Worm (Caenorhabditis elegans) whole organism, L1 larva: ENCODE data around the gene C05B5.4.
A peak's percentile ranks its signal among the peaks of the same experiment; 100 is the strongest.

ENCODE experiments used
- C34B4.2 ChIP-seq: sonication (generic microtip); optimal IDR thresholded peaks from 2 replicates; lab custom pipeline; 2017; ENCODE audit warnings: mild to moderate bottlenecking, missing genetic modification characterization, missing compliant biosample characterization
- aha-1 ChIP-seq: fragments of 150-350 bp; optimal IDR thresholded peaks from 2 replicates; lab custom pipeline; 2014; ENCODE audit warnings: missing biosample characterization, missing genetic modification characterization
- ceh-8 ChIP-seq: fragments of 200-800 bp; sonication (Bioruptor generic); optimal IDR thresholded peaks from 2 replicates; lab custom pipeline; 2018; ENCODE audit warnings: mild to moderate bottlenecking, missing genetic modification characterization, moderate library complexity, missing compliant biosample characterization
- ceh-88 ChIP-seq: fragments of 200-800 bp; sonication (Bioruptor generic); IDR thresholded peaks from 2 replicates; pipeline ENCODE4 v1.3.6; 2022; ENCODE audit warnings: missing genetic modification characterization, missing compliant biosample characterization
- ces-1 ChIP-seq: fragments of 150-350 bp; optimal IDR thresholded peaks from 2 replicates; lab custom pipeline; 2014; ENCODE audit warnings: missing biosample characterization, missing genetic modification reagents, missing genetic modification characterization
- dpl-1 ChIP-seq, 3 experiments: fragments of 150-350 bp in 2 of 3; sonication (generic microtip) in 1 of 3; optimal IDR thresholded peaks; 2 replicates each; lab custom pipeline; 2014 to 2017; ENCODE audit warnings: missing biosample characterization in 3 of 3, missing genetic modification characterization in 3 of 3, missing genetic modification reagents in 3 of 3
- efl-1 ChIP-seq, 4 experiments: fragments of 150-350 bp; optimal IDR thresholded peaks in 3 of 4; peaks in 1 of 4; 1 replicate in 1 of 4; 2 replicates in 3 of 4; lab custom pipeline; 2014; ENCODE audit warnings: missing biosample characterization in 2 of 4, missing genetic modification characterization in 2 of 4, missing genetic modification reagents in 2 of 4
- elt-2 ChIP-seq: sonication (generic microtip); optimal IDR thresholded peaks from 2 replicates; lab custom pipeline; 2016; ENCODE audit warnings: missing genetic modification characterization, mild to moderate bottlenecking, inconsistent platforms, missing compliant biosample characterization, missing genetic modification reagents
- elt-3 ChIP-seq, 6 experiments: fragments of 150-350 bp in 1 of 6; sonication (generic microtip); optimal IDR thresholded peaks; 2 replicates each; lab custom pipeline; 2017 to 2018; ENCODE audit warnings: missing biosample characterization in 6 of 6, missing genetic modification characterization in 6 of 6, inconsistent platforms in 1 of 6
- fkh-10 ChIP-seq: sonication (generic microtip); optimal IDR thresholded peaks from 2 replicates; lab custom pipeline; 2017; ENCODE audit warnings: missing biosample characterization, missing genetic modification reagents, missing genetic modification characterization
- fkh-4 ChIP-seq: sonication (generic microtip); optimal IDR thresholded peaks from 2 replicates; lab custom pipeline; 2016; ENCODE audit warnings: missing compliant biosample characterization, missing genetic modification characterization, borderline replicate concordance
- fkh-8 ChIP-seq: sonication (generic microtip); optimal IDR thresholded peaks from 2 replicates; lab custom pipeline; 2016; ENCODE audit warnings: mild to moderate bottlenecking, missing genetic modification characterization, missing compliant biosample characterization
- hlh-17 ChIP-seq: fragments of 200-800 bp; sonication (Bioruptor generic); optimal IDR thresholded peaks from 2 replicates; lab custom pipeline; 2018; ENCODE audit warnings: missing genetic modification characterization, mild to moderate bottlenecking, missing compliant biosample characterization, moderate library complexity, borderline replicate concordance
- jun-1 ChIP-seq: fragments of 150-350 bp; optimal IDR thresholded peaks from 2 replicates; lab custom pipeline; 2014; ENCODE audit warnings: missing biosample characterization, missing genetic modification reagents, missing genetic modification characterization
- lin-14 ChIP-seq: fragments of 200-800 bp; sonication (Bioruptor generic); optimal IDR thresholded peaks from 2 replicates; lab custom pipeline; 2018; ENCODE audit warnings: mild to moderate bottlenecking, missing genetic modification characterization, moderate library complexity, missing compliant biosample characterization
- lin-39 ChIP-seq: fragments of 150-350 bp; optimal IDR thresholded peaks from 2 replicates; lab custom pipeline; 2014; ENCODE audit warnings: missing biosample characterization, missing genetic modification reagents, missing genetic modification characterization
- lir-3 ChIP-seq: sonication (generic microtip); optimal IDR thresholded peaks from 2 replicates; lab custom pipeline; 2016; ENCODE audit warnings: mild to moderate bottlenecking, missing genetic modification characterization, moderate library complexity, missing compliant biosample characterization; ENCODE audit not compliant: poor library complexity
- mdl-1 ChIP-seq, 2 experiments: fragments of 150-350 bp; optimal IDR thresholded peaks; 2 replicates each; lab custom pipeline; 2014 to 2017; ENCODE audit warnings: missing biosample characterization in 2 of 2, missing genetic modification characterization in 2 of 2, inconsistent platforms in 1 of 2
- nhr-11 ChIP-seq: fragments of 150-350 bp; optimal IDR thresholded peaks from 2 replicates; lab custom pipeline; 2014; ENCODE audit warnings: missing biosample characterization, missing genetic modification characterization
- nhr-19 ChIP-seq: fragments of 200-800 bp; sonication (Bioruptor generic); conservative IDR thresholded peaks from 2 replicates; pipeline ENCODE4 v1.3.6; 2022; ENCODE audit warnings: missing genetic modification characterization, missing compliant biosample characterization
- nhr-20 ChIP-seq: sonication (generic microtip); optimal IDR thresholded peaks from 2 replicates; lab custom pipeline; 2016; ENCODE audit warnings: mild to moderate bottlenecking, missing genetic modification characterization, missing compliant biosample characterization
- nhr-47 ChIP-seq: sonication (generic microtip); optimal IDR thresholded peaks from 2 replicates; lab custom pipeline; 2016; ENCODE audit warnings: mild to moderate bottlenecking, missing genetic modification characterization, moderate library complexity, missing compliant biosample characterization
- nhr-84 ChIP-seq: sonication (generic microtip); optimal IDR thresholded peaks from 2 replicates; lab custom pipeline; 2017; ENCODE audit warnings: missing biosample characterization, missing genetic modification characterization
- nhr-85 ChIP-seq: sonication (generic microtip); peaks from one replicate; lab custom pipeline; 2016; ENCODE audit warnings: missing genetic modification characterization, inconsistent platforms, missing compliant biosample characterization
- rnt-1 ChIP-seq: sonication (generic microtip); optimal IDR thresholded peaks from 2 replicates; lab custom pipeline; 2016; ENCODE audit warnings: mild to moderate bottlenecking, missing genetic modification characterization, moderate library complexity, missing compliant biosample characterization
- skn-1 ChIP-seq: fragments of 150-350 bp; optimal IDR thresholded peaks from 2 replicates; lab custom pipeline; 2014; ENCODE audit warnings: missing biosample characterization, missing genetic modification characterization
- snu-23 ChIP-seq: sonication (generic microtip); optimal IDR thresholded peaks from 2 replicates; lab custom pipeline; 2016; ENCODE audit warnings: missing genetic modification characterization, missing compliant biosample characterization
- sox-4 ChIP-seq: sonication (generic microtip); optimal IDR thresholded peaks from 2 replicates; lab custom pipeline; 2016; ENCODE audit warnings: missing genetic modification characterization, missing compliant biosample characterization
- swsn-7 ChIP-seq: sonication (generic microtip); optimal IDR thresholded peaks from 2 replicates; lab custom pipeline; 2016; ENCODE audit warnings: missing genetic modification characterization, missing compliant biosample characterization
- unc-30 ChIP-seq: sonication (generic microtip); optimal IDR thresholded peaks from 2 replicates; lab custom pipeline; 2017; ENCODE audit warnings: missing biosample characterization, missing genetic modification characterization
- zag-1 ChIP-seq: fragments of 150-350 bp; optimal IDR thresholded peaks from 2 replicates; lab custom pipeline; 2014; ENCODE audit warnings: missing biosample characterization, missing genetic modification characterization
- zip-4 ChIP-seq: fragments of 200-800 bp; sonication (Bioruptor generic); optimal IDR thresholded peaks from 2 replicates; lab custom pipeline; 2018; ENCODE audit warnings: mild to moderate bottlenecking, missing genetic modification characterization, moderate library complexity, missing compliant biosample characterization
- ztf-4 ChIP-seq: fragments of 150-350 bp; optimal IDR thresholded peaks from 2 replicates; lab custom pipeline; 2014; ENCODE audit warnings: missing biosample characterization, missing genetic modification characterization

C05B5.4 gene

DNA sequence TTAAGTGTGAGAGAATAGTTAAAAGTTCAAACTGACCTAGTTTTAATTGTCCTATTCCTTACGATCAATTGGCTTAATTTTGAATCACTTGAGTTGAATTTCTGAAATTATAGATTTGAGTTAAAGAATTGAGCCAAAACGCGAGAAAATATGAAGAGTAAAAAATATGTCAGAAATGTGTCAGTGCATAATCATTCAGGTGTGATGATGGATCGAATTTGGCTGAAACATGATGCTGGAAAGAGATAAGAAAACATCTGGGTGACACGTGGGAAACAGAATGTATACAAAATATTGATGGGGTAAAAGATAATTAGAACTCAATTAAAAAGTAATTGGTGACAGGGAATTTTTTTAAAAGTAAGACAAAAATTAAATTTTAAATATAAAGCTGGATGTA, 19.9 kb upstream of the C05B5.4 start, which contains the start of gene R10E12.2:
Gene R10E12.2 (minus strand): TSS at position 101 of the 400 bp plus-strand sequence.
- TF ChIP-seq efl-1 (optimal IDR thresholded peaks at IDR 0.05; lab: Kevin White, UChicago), result no peak
- TF ChIP-seq efl-1 (GFP tag; optimal IDR thresholded peaks at IDR 0.05 in 1 of 2; lab: Kevin White, UChicago), result peak in 1 of 2 experiments; percentile 26
- TF ChIP-seq lin-39 (tag; lab: Kevin White, UChicago), result no peak

ce11 chrIII:9982119-9982642, 11.5 kb upstream of the C05B5.4 start:
- no peak for TF ChIP-seq nhr-19 (GFP tag; lab: Robert Waterston, UW)
- no peak for TF ChIP-seq nhr-20 (tag; lab: Kevin White, UChicago)
- TF ChIP-seq nhr-47 (tag; lab: Kevin White, UChicago), result no peak
- TF ChIP-seq ztf-4 (tag; lab: Kevin White, UChicago), result no peak

DNA sequence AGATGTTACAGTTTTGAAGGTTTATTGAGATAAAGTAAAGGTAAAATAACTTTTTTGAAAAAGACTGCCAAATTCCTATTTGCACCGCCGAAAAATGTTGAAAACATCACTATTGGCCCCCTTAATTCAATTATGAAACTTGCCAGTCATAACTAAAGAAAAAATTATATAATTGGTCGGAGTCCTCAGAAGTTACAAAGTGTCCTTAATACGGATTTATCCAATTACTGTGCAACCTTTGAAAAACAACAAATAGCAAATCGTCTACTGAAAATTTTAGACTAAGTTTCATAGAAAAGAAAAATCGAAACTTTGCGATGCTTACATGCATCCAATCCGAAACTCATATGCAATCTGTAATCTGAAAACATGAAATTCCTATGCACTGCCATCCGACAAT, 9.1 kb upstream of the C05B5.4 start:
- TF ChIP-seq sox-4, result no peak
- TF ChIP-seq nhr-11, result no peak
- TF ChIP-seq zip-4 (GFP tag; lab: Kevin White, UChicago), result no peak
- no peak for TF ChIP-seq fkh-4
- no peak for TF ChIP-seq zag-1 (tag; lab: Kevin White, UChicago)
- peak; percentile 74 for TF ChIP-seq ceh-8 (GFP tag; lab: Kevin White, UChicago)
- TF ChIP-seq ces-1 (GFP tag; lab: Kevin White, UChicago), result no peak
- no peak for TF ChIP-seq elt-3 (tag; optimal IDR thresholded peaks at IDR 0.05; lab: Kevin White, UChicago)
- no peak for TF ChIP-seq fkh-10 (GFP tag; lab: Kevin White, UChicago)

DNA sequence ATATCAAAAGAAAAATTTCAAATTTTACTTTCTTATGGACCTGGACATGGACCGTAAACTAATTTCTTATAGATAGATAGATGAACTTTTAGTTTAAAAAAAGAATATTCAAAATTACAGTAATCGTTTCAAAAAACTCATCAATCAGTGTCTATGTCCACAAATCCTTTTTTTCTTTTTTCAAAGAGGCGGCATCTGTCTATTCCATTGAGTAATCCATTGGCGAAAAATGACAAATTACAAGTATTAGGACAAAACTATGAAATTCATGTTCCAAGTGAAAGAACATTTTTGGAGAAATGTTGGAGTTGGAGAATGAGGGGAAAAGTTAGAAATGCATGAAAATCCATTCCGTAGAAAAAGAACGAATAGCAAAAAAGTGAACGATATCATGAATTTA, 8.1 kb upstream of the C05B5.4 start:
- TF ChIP-seq elt-3 (tag; optimal IDR thresholded peaks at IDR 0.05; lab: Kevin White, UChicago), result no peak
- TF ChIP-seq C34B4.2 (tag; lab: Kevin White, UChicago), result no peak
- no peak for TF ChIP-seq nhr-84 (tag; lab: Kevin White, UChicago)
- TF ChIP-seq swsn-7 (tag; lab: Kevin White, UChicago), result no peak
- no peak for TF ChIP-seq mdl-1 (tag; optimal IDR thresholded peaks at IDR 0.05; lab: Kevin White, UChicago)
- no peak for TF ChIP-seq ceh-88
- no peak for TF ChIP-seq elt-2 (tag; lab: Kevin White, UChicago)
- TF ChIP-seq, all 84 proteins: peak for 0

ce11 chrIII:9986827-9987429, 6.8 kb upstream of the C05B5.4 start, which contains the start of gene C05B5.12:
Gene C05B5.12, plus strand, starts transcription at chrIII:9987379.
- TF ChIP-seq lin-14 (GFP tag; lab: Kevin White, UChicago) (peak; percentile 52), rnt-1 (tag; lab: Kevin White, UChicago) (peak; percentile 46), fkh-8 (tag; lab: Kevin White, UChicago) (no peak), hlh-17 (GFP tag; lab: Kevin White, UChicago) (no peak)

DNA sequence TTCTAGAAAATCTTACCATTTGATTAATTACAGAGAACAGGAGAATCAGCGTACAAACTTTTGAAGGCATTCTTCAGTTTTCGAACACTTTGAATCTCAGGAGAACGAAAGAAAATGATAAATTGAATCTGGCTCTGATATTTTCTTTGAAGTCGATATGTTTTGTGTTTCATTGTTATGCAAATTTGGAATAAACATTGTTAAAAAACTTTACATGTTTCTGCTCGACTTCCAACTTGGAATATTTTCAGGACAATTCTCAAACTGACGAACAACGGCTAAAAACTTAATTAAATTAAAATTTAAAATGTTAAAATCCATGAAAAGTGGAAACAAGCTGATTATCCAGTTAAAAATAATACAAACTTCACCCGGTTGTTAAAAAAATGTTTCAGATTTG, 5.3 kb upstream of the C05B5.4 start, which contains the start of gene C05B5.1:
Gene C05B5.1 (minus strand): TSS at position 101 of the 400 bp plus-strand sequence.
- no peak for TF ChIP-seq unc-30 (tag; lab: Kevin White, UChicago)
- TF ChIP-seq dpl-1 (GFP tag; optimal IDR thresholded peaks at IDR 0.05; lab: Kevin White, UChicago), result no peak
- TF ChIP-seq aha-1 (tag; lab: Kevin White, UChicago), result no peak
- no peak for TF ChIP-seq nhr-85 (tag; lab: Kevin White, UChicago)
- no peak for TF ChIP-seq jun-1
- no peak for TF ChIP-seq rnt-1 (tag; lab: Kevin White, UChicago)
- TF ChIP-seq swsn-7 (tag; lab: Kevin White, UChicago), result no peak
- TF ChIP-seq ztf-4 (tag; lab: Kevin White, UChicago), result no peak
- TF ChIP-seq fkh-8 (tag; lab: Kevin White, UChicago), result no peak
- TF ChIP-seq lir-3 (tag; lab: Kevin White, UChicago), result no peak
- no peak for TF ChIP-seq skn-1 (tag; lab: Kevin White, UChicago)
- TF ChIP-seq snu-23, result no peak
